Worm (Caenorhabditis elegans): ENCODE data around the gene orai-1.

The orai-1 gene

DNA sequence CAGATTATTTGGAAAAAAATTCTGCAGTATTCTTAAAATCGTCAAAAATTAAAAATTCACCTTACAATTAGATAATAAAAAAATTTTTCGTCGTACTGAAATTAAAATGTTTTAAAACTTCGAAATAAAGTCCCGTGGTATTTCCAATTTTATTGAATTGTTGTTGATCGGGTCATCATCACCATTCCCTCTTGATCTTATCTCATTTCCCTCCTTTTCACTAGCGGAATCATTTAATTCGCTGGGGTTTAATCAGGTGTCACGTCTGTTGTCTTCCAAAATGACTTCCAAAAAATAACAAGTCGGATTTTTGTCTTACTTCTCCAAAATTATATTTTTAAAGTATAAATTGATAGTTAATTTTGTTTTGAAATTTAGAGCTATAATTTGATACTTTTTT, 10.1 kb downstream of the orai-1 start:
- TF ChIP-seq zag-1 (tag; optimal IDR thresholded peaks at IDR 0.05) = no peak
- TF ChIP-seq nhr-25 (tag; optimal IDR thresholded peaks at IDR 0.05) = peak; percentile 33
- TF ChIP-seq unc-55 (GFP tag; optimal IDR thresholded peaks at IDR 0.05) = no peak
- no peak for TF ChIP-seq R02D3.7 (tag; optimal IDR thresholded peaks at IDR 0.05)

- TF ChIP-seq mab-5 (tag; optimal IDR thresholded peaks at IDR 0.05) (no peak), ama-1 (optimal IDR thresholded peaks at IDR 0.05) (no peak), gmeb-1 (tag; optimal IDR thresholded peaks at IDR 0.05) (no peak), nhr-23 (tag; optimal IDR thresholded peaks at IDR 0.05) (no peak), fos-1 (tag; optimal IDR thresholded peaks at IDR 0.05) (no peak), sem-4 (tag; optimal IDR thresholded peaks at IDR 0.05) (peak; percentile 1), unc-62 (GFP tag; optimal IDR thresholded peaks at IDR 0.05) (no peak), snpc-4 (tag; optimal IDR thresholded peaks at IDR 0.05) (no peak), ZK546.5 (tag; optimal IDR thresholded peaks at IDR 0.05) (no peak), nhr-21 (tag; optimal IDR thresholded peaks at IDR 0.05) (no peak), ceh-82 (tag; optimal IDR thresholded peaks at IDR 0.05) (no peak), nhr-25 (tag; optimal IDR thresholded peaks at IDR 0.05) (peak; percentile 52), mbf-1 (tag; optimal IDR thresholded peaks at IDR 0.05) (no peak), blmp-1 (tag; optimal IDR thresholded peaks at IDR 0.05; ENCODE audit: insufficient read depth) (peak; percentile 24), R02D3.7 (tag; optimal IDR thresholded peaks at IDR 0.05) (no peak), zag-1 (tag; optimal IDR thresholded peaks at IDR 0.05) (no peak), crh-2 (tag; optimal IDR thresholded peaks at IDR 0.05) (no peak), skn-1 (tag; optimal IDR thresholded peaks at IDR 0.05) (no peak), nhr-6 (tag; optimal IDR thresholded peaks at IDR 0.05) (no peak), mdl-1 (tag; optimal IDR thresholded peaks at IDR 0.05) (no peak), alr-1 (tag; optimal IDR thresholded peaks at IDR 0.05) (no peak), ztf-11 (tag; optimal IDR thresholded peaks at IDR 0.05) (no peak), lsy-2 (tag; optimal IDR thresholded peaks at IDR 0.05) (no peak)
Observed at ce11 chrIII:657241-657640, 10.7 kb downstream of the orai-1 start.

DNA sequence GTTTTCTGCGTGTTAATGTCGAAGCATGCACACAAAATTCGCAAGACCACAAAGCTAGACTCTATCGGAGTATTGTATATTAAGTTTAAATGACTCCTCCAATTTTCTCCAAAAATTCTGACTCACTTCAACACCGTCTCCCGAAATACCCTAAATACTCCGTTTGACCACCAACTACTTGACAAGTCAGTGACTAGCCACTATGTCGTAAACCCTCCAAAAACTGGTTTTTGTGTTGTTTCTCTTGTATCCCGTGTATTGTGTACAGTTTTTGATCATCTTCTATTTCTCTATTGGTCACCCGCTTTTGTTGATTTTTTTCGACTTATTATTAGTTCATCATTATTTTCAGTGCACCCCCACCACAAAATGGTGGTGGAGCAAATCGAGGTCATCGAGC, 11.8 kb downstream of the orai-1 start, which contains the start of gene C09F5.1:
Gene C09F5.1, plus strand, starts transcription at position 353 of the 400 bp plus-strand sequence.
- TF ChIP-seq crh-2 (tag; optimal IDR thresholded peaks at IDR 0.05) = no peak
- no peak for TF ChIP-seq skn-1 (tag; optimal IDR thresholded peaks at IDR 0.05)
- TF ChIP-seq nhr-129 (tag; optimal IDR thresholded peaks at IDR 0.05) = peak; percentile 17
- peak; percentile 49 for TF ChIP-seq nhr-25 (tag; optimal IDR thresholded peaks at IDR 0.05)

- TF ChIP-seq aly-2 (tag; optimal IDR thresholded peaks at IDR 0.05) (no peak), ztf-1 (GFP tag; conservative IDR thresholded peaks at IDR 0.05) (no peak), blmp-1 (tag; optimal IDR thresholded peaks at IDR 0.05; ENCODE audit: insufficient read depth) (no peak), unc-62 (GFP tag; optimal IDR thresholded peaks at IDR 0.05) (no peak), unc-55 (GFP tag; optimal IDR thresholded peaks at IDR 0.05) (no peak), R02D3.7 (tag; optimal IDR thresholded peaks at IDR 0.05) (no peak), egl-27 (tag; optimal IDR thresholded peaks at IDR 0.05) (no peak), skn-1 (tag; optimal IDR thresholded peaks at IDR 0.05) (no peak), mdl-1 (tag; optimal IDR thresholded peaks at IDR 0.05) (no peak), sma-9 (GFP tag; optimal IDR thresholded peaks at IDR 0.05) (no peak), sma-9 (tag; optimal IDR thresholded peaks at IDR 0.05) (no peak), crh-2 (tag; optimal IDR thresholded peaks at IDR 0.05) (no peak)
Observed at ce11 chrIII:665173-665757, 18.7 kb downstream of the orai-1 start, which contains the start of gene C09F5.3. C09F5.3 (minus strand) TSS chrIII:665266.

ce11 chrIII:668303-668893, 21.8 kb downstream of the orai-1 start, which contains the start of gene W02B3.3:
W02B3.3 (minus strand) TSS chrIII:668433.
- TF ChIP-seq C34F6.9 (tag; optimal IDR thresholded peaks at IDR 0.05) = peak; percentile 90
- TF ChIP-seq nhr-12 (tag; optimal IDR thresholded peaks at IDR 0.05) = no peak
- no peak for TF ChIP-seq nhr-77 (tag; optimal IDR thresholded peaks at IDR 0.05)
- TF ChIP-seq mab-5 (tag; optimal IDR thresholded peaks at IDR 0.05) = no peak
- TF ChIP-seq elt-1 (tag; optimal IDR thresholded peaks at IDR 0.05) = no peak
- TF ChIP-seq ceh-82 (tag; optimal IDR thresholded peaks at IDR 0.05) = no peak
- TF ChIP-seq mdl-1 (tag; optimal IDR thresholded peaks at IDR 0.05) = peak in 1 of 2 experiments; percentile 52
- no peak for TF ChIP-seq R02D3.7 (tag; optimal IDR thresholded peaks at IDR 0.05)
- TF ChIP-seq lin-39 (tag; optimal IDR thresholded peaks at IDR 0.05) = no peak
- no peak for TF ChIP-seq unc-39 (tag; optimal IDR thresholded peaks at IDR 0.05)
- TF ChIP-seq ztf-1 (GFP tag; conservative IDR thresholded peaks at IDR 0.05) = no peak
- no peak for TF ChIP-seq mbf-1 (tag; optimal IDR thresholded peaks at IDR 0.05)
- peak; percentile 92 for TF ChIP-seq nhr-129 (tag; optimal IDR thresholded peaks at IDR 0.05)
- TF ChIP-seq sma-3 (GFP tag; optimal IDR thresholded peaks at IDR 0.05) = no peak
- TF ChIP-seq ztf-4 (tag; optimal IDR thresholded peaks at IDR 0.05) = peak; percentile 41
- TF ChIP-seq snpc-4 (tag; optimal IDR thresholded peaks at IDR 0.05) = peak; percentile 29
- TF ChIP-seq lsy-2 (tag; optimal IDR thresholded peaks at IDR 0.05) = peak; percentile 17 to 74
- TF ChIP-seq nhr-10 (tag; optimal IDR thresholded peaks at IDR 0.05) = no peak
- no peak for TF ChIP-seq ZK546.5 (tag; optimal IDR thresholded peaks at IDR 0.05)
- no peak for TF ChIP-seq ztf-11 (tag; optimal IDR thresholded peaks at IDR 0.05)
- TF ChIP-seq unc-62 (GFP tag; optimal IDR thresholded peaks at IDR 0.05) = no peak
- TF ChIP-seq nhr-11 (tag; optimal IDR thresholded peaks at IDR 0.05) = no peak
- TF ChIP-seq fos-1 (tag; optimal IDR thresholded peaks at IDR 0.05) = peak; percentile 11
- TF ChIP-seq skn-1 (tag; optimal IDR thresholded peaks at IDR 0.05) = no peak
- TF ChIP-seq aly-2 (tag; optimal IDR thresholded peaks at IDR 0.05) = no peak
- TF ChIP-seq nhr-23 (tag; optimal IDR thresholded peaks at IDR 0.05) = no peak
- peak; percentile 50 for TF ChIP-seq nhr-6 (tag; optimal IDR thresholded peaks at IDR 0.05)
- peak; percentile 27 for TF ChIP-seq alr-1 (tag; optimal IDR thresholded peaks at IDR 0.05)
- TF ChIP-seq ceh-16 (tag; optimal IDR thresholded peaks at IDR 0.05) = no peak
- peak; percentile 68 for TF ChIP-seq egl-27 (tag; optimal IDR thresholded peaks at IDR 0.05)
